Fruit fly (Drosophila melanogaster): ENCODE results near the gene CG33116.
A peak's percentile ranks its signal among the peaks of the same experiment; 100 is the strongest.

The CG33116 gene

DNA sequence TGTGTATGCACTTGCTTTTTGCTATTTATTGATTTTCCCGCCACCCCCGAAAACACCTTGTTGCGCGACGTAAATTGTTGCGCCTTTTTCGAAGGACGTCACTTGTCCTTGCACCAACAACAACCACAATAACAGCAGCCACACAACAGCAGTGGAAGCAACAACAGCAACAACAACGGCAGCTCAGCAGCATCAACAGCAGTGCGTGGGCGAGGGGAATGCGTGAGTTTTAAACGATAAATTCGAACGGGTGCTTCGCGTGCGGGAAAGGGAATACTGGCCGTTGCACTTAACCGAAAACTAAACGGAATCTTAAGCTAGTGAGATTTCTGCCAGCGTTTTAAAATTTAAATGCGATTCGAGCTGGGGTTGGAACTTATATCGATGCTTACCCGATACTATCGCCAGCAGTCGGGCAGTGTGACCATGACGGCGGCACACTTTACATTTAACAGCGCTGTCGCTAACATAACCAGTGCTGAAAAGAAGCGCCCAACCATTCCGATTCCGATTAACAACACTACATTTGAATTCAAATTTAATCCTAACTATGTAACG is 24.8 kb upstream of the CG33116 start, which contains the start of gene cyst (continued):
- TF ChIP-seq NC2β (GFP tag; optimal IDR thresholded peaks at IDR 0.05) (peak; percentile 13), run (tag; optimal IDR thresholded peaks at IDR 0.05) (no peak), CG12219 (GFP tag; optimal IDR thresholded peaks at IDR 0.05) (no peak), H15 (GFP tag; IDR thresholded peaks at IDR 0.05) (no peak), sd (tag; optimal IDR thresholded peaks at IDR 0.05) (peak; percentile 64), CG9817 (tag; optimal IDR thresholded peaks at IDR 0.05) (no peak), ttk (GFP tag; IDR thresholded peaks at IDR 0.05) (no peak), tgo (GFP tag; IDR thresholded peaks at IDR 0.05) (no peak), fd102C (GFP tag; optimal IDR thresholded peaks at IDR 0.05) (no peak), CG8388 (GFP tag; optimal IDR thresholded peaks at IDR 0.05) (no peak), Hr3 (GFP tag; optimal IDR thresholded peaks at IDR 0.05) (no peak), CG2129 (GFP tag; IDR thresholded peaks at IDR 0.05; ENCODE audit: partially characterized antibody) (peak; percentile 92), Vsx1 (GFP tag; optimal IDR thresholded peaks at IDR 0.05) (no peak), ara (GFP tag; IDR thresholded peaks at IDR 0.05) (no peak), CG2712 (tag; optimal IDR thresholded peaks at IDR 0.05) (no peak), jigr1 (GFP tag; IDR thresholded peaks at IDR 0.05) (no peak), ase (GFP tag; IDR thresholded peaks at IDR 0.05) (no peak), fd64A (GFP tag; optimal IDR thresholded peaks at IDR 0.05) (no peak), CG2199 (GFP tag; IDR thresholded peaks at IDR 0.05) (no peak), CG32772 (GFP tag; IDR thresholded peaks at IDR 0.05) (no peak), CG1647 (GFP tag; optimal IDR thresholded peaks at IDR 0.05) (peak; percentile 46), CG6272 (GFP tag; IDR thresholded peaks at IDR 0.05) (peak; percentile 40; the same call in 1 of the 2 replicates), en (GFP tag; optimal IDR thresholded peaks at IDR 0.05) (peak; percentile 20), B-H1 (GFP tag; IDR thresholded peaks at IDR 0.05) (no peak), CG17359 (tag; optimal IDR thresholded peaks at IDR 0.05) (no peak), ind (GFP tag; optimal IDR thresholded peaks at IDR 0.05) (peak; percentile 28), btn (GFP tag; optimal IDR thresholded peaks at IDR 0.05) (no peak), CG7839 (tag; optimal IDR thresholded peaks at IDR 0.05) (no peak), MESR4 (GFP tag; optimal IDR thresholded peaks at IDR 0.05) (peak; percentile 82), Bgb (GFP tag; IDR thresholded peaks at IDR 0.05; ENCODE audit: partially characterized antibody) (peak; percentile 99), Mrtf (GFP tag; IDR thresholded peaks at IDR 0.05) (no peak), mirr (GFP tag; optimal IDR thresholded peaks at IDR 0.05) (no peak), CG1792 (GFP tag; optimal IDR thresholded peaks at IDR 0.05) (peak; percentile 6), knrl (GFP tag; IDR thresholded peaks at IDR 0.05; ENCODE audit: partially characterized antibody) (peak; percentile 97), CG12236 (GFP tag; optimal IDR thresholded peaks at IDR 0.05) (no peak), gfzf (GFP tag; optimal IDR thresholded peaks at IDR 0.05) (peak; percentile 65), CG12659 (GFP tag; optimal IDR thresholded peaks at IDR 0.05) (peak; percentile 81), CrebB (tag; optimal IDR thresholded peaks at IDR 0.05) (no peak), CG2875 (GFP tag; optimal IDR thresholded peaks at IDR 0.05) (no peak), wek (GFP tag; optimal IDR thresholded peaks at IDR 0.05) (no peak), Spps (tag; optimal IDR thresholded peaks at IDR 0.05) (no peak), CG10209 (GFP tag; optimal IDR thresholded peaks at IDR 0.05) (no peak), eve (GFP tag; optimal IDR thresholded peaks at IDR 0.05) (no peak), D19A (tag; optimal IDR thresholded peaks at IDR 0.05) (no peak), sc (optimal IDR thresholded peaks at IDR 0.05) (no peak), sc (GFP tag; optimal IDR thresholded peaks at IDR 0.05) (no peak), trh (GFP tag; optimal IDR thresholded peaks at IDR 0.05) (no peak), Dref (GFP tag; IDR thresholded peaks at IDR 0.05) (peak; percentile 69), Meics (GFP tag; optimal IDR thresholded peaks at IDR 0.05) (no peak), CG17385 (GFP tag; optimal IDR thresholded peaks at IDR 0.05) (no peak), cg (GFP tag; optimal IDR thresholded peaks at IDR 0.05) (peak; percentile 91)
